Fruit fly (Drosophila melanogaster) whole organism, embryonic: ENCODE data around the gene cyr.

Experiments used
- Ada2b ChIP-seq: fragments of 200-800 bp; sonication (Bioruptor generic); IDR thresholded peaks from 2 replicates; pipeline ENCODE4 v1.3.6; 2022; ENCODE audit warnings: missing biosample characterization, missing genetic modification characterization
- C15 ChIP-seq: fragments of 200-800 bp; sonication (Bioruptor generic); IDR thresholded peaks from 3 replicates; pipeline ENCODE4 v1.3.6; 2022; ENCODE audit warnings: missing biosample characterization, missing genetic modification characterization
- CG1024 ChIP-seq: fragments of 200-800 bp; sonication (Bioruptor generic); IDR thresholded peaks from 2 replicates; pipeline ENCODE4 v1.3.6; 2022; ENCODE audit warnings: missing biosample characterization, missing genetic modification characterization
- CG10321 ChIP-seq: fragments of 200-800 bp; sonication (Bioruptor generic); IDR thresholded peaks from 2 replicates; pipeline ENCODE4 v1.3.6; 2022; ENCODE audit warnings: missing biosample characterization, missing genetic modification characterization
- CG11085 ChIP-seq: fragments of 200-800 bp; sonication (Bioruptor generic); IDR thresholded peaks from 2 replicates; pipeline ENCODE4 v1.3.6; 2022; ENCODE audit warnings: missing biosample characterization, missing genetic modification characterization
- CG11456 ChIP-seq: fragments of 200-800 bp; sonication (Bioruptor generic); IDR thresholded peaks from 3 replicates; pipeline ENCODE4 v1.3.6; 2022; ENCODE audit warnings: missing biosample characterization, missing genetic modification characterization
- CG12391 ChIP-seq: fragments of 200-800 bp; sonication (Bioruptor generic); optimal IDR thresholded peaks from 3 replicates; lab custom pipeline; 2018; ENCODE audit warnings: missing biosample characterization, mild to moderate bottlenecking, missing genetic modification characterization, moderate library complexity
- CG12769 ChIP-seq: fragments of 200-800 bp; sonication (Bioruptor generic); optimal IDR thresholded peaks from 2 replicates; lab custom pipeline; 2019; ENCODE audit warnings: missing biosample characterization, mild to moderate bottlenecking, missing genetic modification characterization, moderate library complexity
- CG14965 ChIP-seq: fragments of 200-800 bp; sonication (Bioruptor generic); optimal IDR thresholded peaks from 2 replicates; lab custom pipeline; 2016; ENCODE audit warnings: missing biosample characterization, missing genetic modification characterization, borderline replicate concordance
- CG15011 ChIP-seq: fragments of 200-800 bp; sonication (Bioruptor generic); optimal IDR thresholded peaks from 3 replicates; lab custom pipeline; 2018; ENCODE audit warnings: missing biosample characterization, mild to moderate bottlenecking, missing genetic modification characterization
- CG17912 ChIP-seq: fragments of 200-800 bp; sonication (Bioruptor generic); optimal IDR thresholded peaks from 2 replicates; lab custom pipeline; 2018; ENCODE audit warnings: missing biosample characterization, mild to moderate bottlenecking, missing genetic modification characterization
- CG2116 ChIP-seq: fragments of 200-800 bp; sonication (Bioruptor generic); optimal IDR thresholded peaks from 3 replicates; lab custom pipeline; 2018; ENCODE audit warnings: missing biosample characterization, mild to moderate bottlenecking, missing genetic modification characterization
- CG2129 ChIP-seq: fragments of 200-800 bp; sonication (Bioruptor generic); IDR thresholded peaks from 2 replicates; pipeline ENCODE4 v1.3.6; 2022; ENCODE audit warnings: missing biosample characterization, missing genetic modification characterization; ENCODE audit not compliant: partially characterized antibody
- CG30431 ChIP-seq: fragments of 200-800 bp; sonication (Bioruptor generic); optimal IDR thresholded peaks from 2 replicates; lab custom pipeline; 2017; ENCODE audit warnings: missing biosample characterization, missing genetic modification characterization
- CG31388 ChIP-seq: fragments of 200-800 bp; sonication (Bioruptor generic); optimal IDR thresholded peaks from 2 replicates; lab custom pipeline; 2016; ENCODE audit warnings: missing biosample characterization, missing genetic modification characterization
- CG3995 ChIP-seq: fragments of 200-800 bp; sonication (Bioruptor generic); optimal IDR thresholded peaks from 3 replicates; lab custom pipeline; 2016; ENCODE audit warnings: missing biosample characterization, missing genetic modification characterization
- CG6813 ChIP-seq: fragments of 200-800 bp; sonication (Bioruptor generic); optimal IDR thresholded peaks from 2 replicates; lab custom pipeline; 2017; ENCODE audit warnings: missing biosample characterization, missing genetic modification characterization, mild to moderate bottlenecking, moderate library complexity, missing genetic modification reagents
- CG8359 ChIP-seq: fragments of 200-800 bp; sonication (Bioruptor generic); optimal IDR thresholded peaks from 2 replicates; lab custom pipeline; 2017; ENCODE audit warnings: missing biosample characterization, mild to moderate bottlenecking, missing genetic modification characterization, borderline replicate concordance
- CG9817 ChIP-seq: fragments of 200-800 bp; sonication (Bioruptor generic); optimal IDR thresholded peaks from 2 replicates; lab custom pipeline; 2018; ENCODE audit warnings: missing biosample characterization, mild to moderate bottlenecking, missing genetic modification characterization, moderate library complexity
- Chrac-16 ChIP-seq: fragments of 200-800 bp; sonication (Bioruptor generic); optimal IDR thresholded peaks from 3 replicates; lab custom pipeline; 2016; ENCODE audit warnings: missing biosample characterization, missing genetic modification characterization
- CoRest ChIP-seq: fragments of 200-800 bp; sonication (Bioruptor generic); optimal IDR thresholded peaks from 3 replicates; lab custom pipeline; 2018; ENCODE audit warnings: missing biosample characterization, mild to moderate bottlenecking, missing genetic modification characterization, moderate library complexity
- D ChIP-seq, 2 experiments: fragments of 200-800 bp in 1 of 2; fragments of >200 bp in 1 of 2; sonication (Bioruptor generic) in 1 of 2; optimal IDR thresholded peaks; 2 replicates in 1 of 2; 3 replicates in 1 of 2; lab custom pipeline; 2017; ENCODE audit warnings: mild to moderate bottlenecking in 1 of 2, missing biosample characterization in 1 of 2, missing genetic modification characterization in 1 of 2, missing genetic modification reagents in 1 of 2
- Deaf1 ChIP-seq: fragments of 200-800 bp; optimal IDR thresholded peaks from 3 replicates; lab custom pipeline; 2019; ENCODE audit warnings: missing biosample characterization, mild to moderate bottlenecking, missing genetic modification characterization, moderate library complexity
- Drgx ChIP-seq: fragments of 200-800 bp; sonication (Bioruptor generic); IDR thresholded peaks from 2 replicates; pipeline ENCODE4 v1.3.6; 2022; ENCODE audit warnings: missing biosample characterization, missing genetic modification characterization
- Fer2 ChIP-seq: fragments of 200-800 bp; sonication (Bioruptor generic); optimal IDR thresholded peaks from 2 replicates; lab custom pipeline; 2018; ENCODE audit warnings: missing biosample characterization, mild to moderate bottlenecking, missing genetic modification characterization, moderate library complexity
- HLH4C ChIP-seq: fragments of 200-800 bp; sonication (Bioruptor generic); IDR thresholded peaks from 3 replicates; pipeline ENCODE4 v1.3.6; 2022; ENCODE audit warnings: missing biosample characterization, missing genetic modification characterization; ENCODE audit not compliant: partially characterized antibody
- Hsf ChIP-seq: fragments of 200-800 bp; sonication (Bioruptor generic); optimal IDR thresholded peaks from 3 replicates; lab custom pipeline; 2016; ENCODE audit warnings: missing biosample characterization, missing genetic modification characterization
- MTF-1 ChIP-seq: fragments of 200-800 bp; sonication (Bioruptor generic); optimal IDR thresholded peaks from 2 replicates; lab custom pipeline; 2018; ENCODE audit warnings: missing biosample characterization, mild to moderate bottlenecking, missing genetic modification characterization, borderline replicate concordance
- Meics ChIP-seq: fragments of 200-800 bp; sonication (Bioruptor generic); optimal IDR thresholded peaks from 2 replicates; lab custom pipeline; 2017; ENCODE audit warnings: missing biosample characterization, mild to moderate bottlenecking, missing genetic modification characterization
- Oaz ChIP-seq: fragments of 200-800 bp; sonication (Bioruptor generic); IDR thresholded peaks from 2 replicates; pipeline ENCODE4 v1.3.6; 2022; ENCODE audit warnings: missing biosample characterization, missing genetic modification characterization
- Sox102F ChIP-seq: fragments of 200-800 bp; sonication (Bioruptor generic); optimal IDR thresholded peaks from 2 replicates; lab custom pipeline; 2018; ENCODE audit warnings: missing biosample characterization, mild to moderate bottlenecking, missing genetic modification characterization, moderate library complexity
- Trl ChIP-seq, 3 experiments: fragments of >200 bp in 2 of 3; fragments of 200-800 bp in 1 of 3; sonication (Bioruptor generic) in 1 of 3; optimal IDR thresholded peaks; 2 replicates in 1 of 3; 3 replicates in 2 of 3; lab custom pipeline; 2016 to 2017; ENCODE audit warnings: missing biosample characterization in 1 of 3, missing genetic modification characterization in 1 of 3
- Vsx1 ChIP-seq: fragments of 200-800 bp; sonication (Bioruptor generic); optimal IDR thresholded peaks from 2 replicates; lab custom pipeline; 2017; ENCODE audit warnings: missing biosample characterization, mild to moderate bottlenecking, missing genetic modification characterization, missing genetic modification reagents
- Xbp1 ChIP-seq: fragments of 200-800 bp; sonication (Bioruptor generic); optimal IDR thresholded peaks from 3 replicates; lab custom pipeline; 2016; ENCODE audit warnings: missing biosample characterization, mild to moderate bottlenecking, missing genetic modification characterization
- YL-1 ChIP-seq: fragments of 200-800 bp; sonication (Bioruptor generic); optimal IDR thresholded peaks from 3 replicates; lab custom pipeline; 2017; ENCODE audit warnings: missing biosample characterization, mild to moderate bottlenecking, missing genetic modification characterization
- az2 ChIP-seq: fragments of 200-800 bp; sonication (Bioruptor generic); optimal IDR thresholded peaks from 3 replicates; lab custom pipeline; 2016; ENCODE audit warnings: missing biosample characterization, missing genetic modification characterization
- bcd ChIP-seq: fragments of 200-800 bp; sonication (Bioruptor generic); optimal IDR thresholded peaks from 2 replicates; lab custom pipeline; 2017; ENCODE audit warnings: missing biosample characterization, mild to moderate bottlenecking, missing genetic modification characterization
- bsh ChIP-seq, 2 experiments: fragments of 200-800 bp; sonication (Bioruptor generic); optimal IDR thresholded peaks; 2 replicates each; lab custom pipeline; 2017 to 2018; ENCODE audit warnings: mild to moderate bottlenecking in 2 of 2, missing biosample characterization in 2 of 2, missing genetic modification characterization in 2 of 2, moderate library complexity in 1 of 2
- caup ChIP-seq: fragments of 200-800 bp; sonication (Bioruptor generic); optimal IDR thresholded peaks from 3 replicates; lab custom pipeline; 2017; ENCODE audit warnings: missing biosample characterization, mild to moderate bottlenecking, missing genetic modification characterization, moderate library complexity; ENCODE audit not compliant: severe bottlenecking
- esg ChIP-seq: fragments of 200-800 bp; sonication (Bioruptor generic); conservative IDR thresholded peaks from 2 replicates; pipeline ENCODE4 v1.3.6; 2022; ENCODE audit warnings: missing biosample characterization, missing genetic modification characterization
- ewg ChIP-seq: fragments of 200-800 bp; sonication (Bioruptor generic); optimal IDR thresholded peaks from 3 replicates; lab custom pipeline; 2017; ENCODE audit warnings: mild to moderate bottlenecking, missing biosample characterization, missing genetic modification reagents, missing genetic modification characterization
- h ChIP-seq: fragments of >200 bp; optimal IDR thresholded peaks from 2 replicates; lab custom pipeline; 2017
- kah ChIP-seq: fragments of 200-800 bp; sonication (Bioruptor generic); optimal IDR thresholded peaks from 2 replicates; lab custom pipeline; 2018; ENCODE audit warnings: missing biosample characterization, mild to moderate bottlenecking, missing genetic modification characterization
- mld ChIP-seq: fragments of 200-800 bp; sonication (Bioruptor generic); IDR thresholded peaks from 3 replicates; pipeline ENCODE4 v1.3.6; 2022; ENCODE audit warnings: missing biosample characterization, missing genetic modification characterization; ENCODE audit not compliant: partially characterized antibody
- pb ChIP-seq: fragments of 200-800 bp; sonication (Bioruptor generic); optimal IDR thresholded peaks from 3 replicates; lab custom pipeline; 2016; ENCODE audit warnings: missing biosample characterization, missing genetic modification characterization
- sens-2 ChIP-seq: fragments of 200-800 bp; sonication (Bioruptor generic); IDR thresholded peaks from 2 replicates; pipeline ENCODE4 v1.3.6; 2022; ENCODE audit warnings: missing biosample characterization, missing genetic modification characterization
- slp2 ChIP-seq: fragments of 200-800 bp; sonication (Bioruptor generic); optimal IDR thresholded peaks from 2 replicates; lab custom pipeline; 2016; ENCODE audit warnings: missing biosample characterization, missing genetic modification characterization
- ttk ChIP-seq: fragments of 200-800 bp; sonication (Bioruptor generic); IDR thresholded peaks from 2 replicates; pipeline ENCODE4 v2.1.2; 2022; ENCODE audit warnings: missing biosample characterization, missing genetic modification characterization
- unpg ChIP-seq: fragments of 200-800 bp; sonication (Bioruptor generic); optimal IDR thresholded peaks from 3 replicates; lab custom pipeline; 2018; ENCODE audit warnings: missing biosample characterization, mild to moderate bottlenecking, missing genetic modification characterization, moderate library complexity

cyr gene

DNA sequence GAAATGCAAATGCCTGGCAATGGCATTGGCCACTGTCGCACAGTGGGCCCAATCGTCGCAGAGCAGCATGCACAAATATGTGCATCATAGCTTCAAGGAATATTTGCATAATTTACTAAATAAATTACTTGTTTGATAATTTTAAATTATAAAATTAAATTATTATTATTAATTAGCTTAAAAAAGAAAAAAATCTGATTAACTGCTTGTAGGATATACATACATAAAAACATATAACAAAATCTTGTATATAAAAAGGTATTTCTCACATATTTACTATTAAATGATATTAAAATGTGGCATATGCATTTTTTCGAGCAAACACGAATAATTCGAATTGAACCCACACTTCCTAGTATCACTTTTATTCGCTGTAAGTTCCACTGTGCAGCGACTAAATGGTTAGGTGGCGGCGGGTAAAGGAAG, 10.3 kb downstream of the cyr start (continued):
- TF ChIP-seq Xbp1: peak; percentile 53
- peak; percentile 56; the same call in 1 of the 2 replicates for TF ChIP-seq ttk (GFP tag; lab: Robert Waterston, UW)
- TF ChIP-seq bsh (GFP tag; optimal IDR thresholded peaks at IDR 0.05; lab: Kevin White, UChicago): peak in 1 of 2 experiments; percentile 60
- no peak for TF ChIP-seq CG9817
- no peak for TF ChIP-seq CG14965 (GFP tag; lab: Kevin White, UChicago)
- TF ChIP-seq sens-2 (GFP tag; lab: Robert Waterston, UW): no peak
- TF ChIP-seq pb (GFP tag; lab: Kevin White, UChicago): no peak
- no peak for TF ChIP-seq mld (GFP tag; lab: Robert Waterston, UW)
- TF ChIP-seq CG6813: peak; percentile 22
- TF ChIP-seq CG12769 (tag; lab: Kevin White, UChicago): no peak
- TF ChIP-seq bcd (GFP tag; lab: Kevin White, UChicago): peak; percentile 50
- TF ChIP-seq Drgx (GFP tag; lab: Robert Waterston, UW): peak; percentile 55
- TF ChIP-seq caup (GFP tag; lab: Kevin White, UChicago): no peak
- no peak for TF ChIP-seq MTF-1 (GFP tag; lab: Kevin White, UChicago)
- no peak for TF ChIP-seq Deaf1 (tag; lab: Kevin White, UChicago)
- TF ChIP-seq CG31388 (GFP tag; lab: Kevin White, UChicago): no peak
- TF ChIP-seq az2: peak; percentile 47
- peak; percentile 36 for TF ChIP-seq Vsx1 (GFP tag; lab: Kevin White, UChicago)
- peak; percentile 51 for TF ChIP-seq CG2116 (GFP tag; lab: Kevin White, UChicago)
- TF ChIP-seq Trl (optimal IDR thresholded peaks at IDR 0.05; lab: Kevin White, UChicago): no peak
- TF ChIP-seq Trl (GFP tag; optimal IDR thresholded peaks at IDR 0.05; lab: Kevin White, UChicago): no peak
- TF ChIP-seq YL-1 (GFP tag; lab: Kevin White, UChicago): no peak
- TF ChIP-seq unpg (GFP tag; lab: Kevin White, UChicago): peak; percentile 41
- TF ChIP-seq CG12391 (tag; lab: Kevin White, UChicago): peak; percentile 49
- peak; percentile 30 for TF ChIP-seq kah (GFP tag; lab: Kevin White, UChicago)
- no peak for TF ChIP-seq Hsf (GFP tag; lab: Kevin White, UChicago)
- TF ChIP-seq CG8359 (GFP tag; lab: Kevin White, UChicago): no peak
- no peak for TF ChIP-seq slp2
- peak; percentile 19 for TF ChIP-seq Meics
- no peak for TF ChIP-seq CG10321 (GFP tag; lab: Robert Waterston, UW)
- TF ChIP-seq CG15011 (GFP tag; lab: Kevin White, UChicago): no peak
- TF ChIP-seq CG1024: no peak
- TF ChIP-seq h: no peak
- TF ChIP-seq esg: 0 out of 2 replicates have a peak, but pooled peaks have one; percentile 27
- TF ChIP-seq Oaz (GFP tag; lab: Robert Waterston, UW): no peak
- TF ChIP-seq HLH4C (GFP tag; lab: Robert Waterston, UW): no peak
- peak; percentile 28 for TF ChIP-seq CG30431 (GFP tag; lab: Kevin White, UChicago)
- TF ChIP-seq C15 (GFP tag; lab: Robert Waterston, UW): no peak
- TF ChIP-seq CG11456 (GFP tag; lab: Robert Waterston, UW): no peak
- no peak for TF ChIP-seq CG11085 (GFP tag; lab: Robert Waterston, UW)
- peak; percentile 74 for TF ChIP-seq Sox102F (GFP tag; lab: Kevin White, UChicago)
- TF ChIP-seq CG17912: no peak
- TF ChIP-seq Fer2 (tag; lab: Kevin White, UChicago): no peak
- TF ChIP-seq CG3995 (GFP tag; lab: Kevin White, UChicago): no peak
- TF ChIP-seq Ada2b (GFP tag; lab: Robert Waterston, UW): no peak
- peak; percentile 61 for TF ChIP-seq CoRest
- no peak for TF ChIP-seq CG2129 (GFP tag; lab: Robert Waterston, UW)
- no peak for TF ChIP-seq Chrac-16 (GFP tag; lab: Kevin White, UChicago)
- no peak for TF ChIP-seq D (optimal IDR thresholded peaks at IDR 0.05; lab: Kevin White, UChicago)
- peak; percentile 49 for TF ChIP-seq D (GFP tag; optimal IDR thresholded peaks at IDR 0.05; lab: Kevin White, UChicago)
- TF ChIP-seq ewg (GFP tag; lab: Kevin White, UChicago): peak; percentile 39
